Worm (Caenorhabditis elegans) whole organism, midembryonic: ENCODE measurements around the gene mdt-15.

ENCODE experiments used
- T22C8.4 ChIP-seq: fragments of 200-800 bp; sonication (Bioruptor generic); IDR thresholded peaks from 2 replicates; pipeline ENCODE4 v1.3.6; 2022; ENCODE audit warnings: missing genetic modification characterization, missing compliant biosample characterization
- cog-1 ChIP-seq: sonication (generic microtip); optimal IDR thresholded peaks from 2 replicates; lab custom pipeline; 2016; ENCODE audit warnings: missing genetic modification characterization, missing compliant biosample characterization
- flt-1 ChIP-seq: fragments of 200-800 bp; sonication (Bioruptor generic); IDR thresholded peaks from 2 replicates; pipeline ENCODE4 v1.3.6; 2022; ENCODE audit warnings: missing genetic modification characterization, missing compliant biosample characterization
- med-1 ChIP-seq: sonication (generic microtip); optimal IDR thresholded peaks from 2 replicates; lab custom pipeline; 2017; ENCODE audit warnings: missing genetic modification characterization, mild to moderate bottlenecking, missing compliant biosample characterization, antibody characterized with exemption, missing genetic modification reagents; ENCODE audit not compliant: insufficient read depth

ce11 chrIII:5879291-5879968, 45.9 kb upstream of the mdt-15 start, which contains the start of gene hpo-10:
- TF ChIP-seq med-1 (no peak), flt-1 (no peak), T22C8.4 (GFP tag; lab: Robert Waterston, UW) (peak; percentile 56), cog-1 (tag; lab: Kevin White, UChicago) (no peak)
